Worm (Caenorhabditis elegans): Measurements from ENCODE around the gene lron-2.

Gene lron-2

ce11 chrV:9295581-9295980 is 8.2 kb upstream of the lron-2 start:
- no peak for TF ChIP-seq nhr-237 (tag; optimal IDR thresholded peaks at IDR 0.05)
- no peak for TF ChIP-seq nhr-23 (tag; optimal IDR thresholded peaks at IDR 0.05)
- TF ChIP-seq elt-1 (tag; optimal IDR thresholded peaks at IDR 0.05), result no peak
- TF ChIP-seq pha-4 (tag; optimal IDR thresholded peaks at IDR 0.05), result peak; percentile 17
- no peak for TF ChIP-seq jun-1 (tag; optimal IDR thresholded peaks at IDR 0.05)
- TF ChIP-seq ZK546.5 (tag; optimal IDR thresholded peaks at IDR 0.05), result no peak
- no peak for TF ChIP-seq eor-1 (tag; optimal IDR thresholded peaks at IDR 0.05)

- no peak for TF ChIP-seq nhr-67 (tag; optimal IDR thresholded peaks at IDR 0.05)
- TF ChIP-seq fos-1 (tag; optimal IDR thresholded peaks at IDR 0.05), result no peak
- no peak for TF ChIP-seq egl-5 (tag; optimal IDR thresholded peaks at IDR 0.05)
- TF ChIP-seq elt-2 (tag; optimal IDR thresholded peaks at IDR 0.05), result no peak
- no peak for TF ChIP-seq pqm-1 (tag; optimal IDR thresholded peaks at IDR 0.05)
- no peak for TF ChIP-seq mml-1 (tag; optimal IDR thresholded peaks at IDR 0.05)
- no peak for TF ChIP-seq snpc-4 (tag; optimal IDR thresholded peaks at IDR 0.05)
- no peak for TF ChIP-seq elt-1 (tag; optimal IDR thresholded peaks at IDR 0.05)
- TF ChIP-seq ZK546.5 (tag; optimal IDR thresholded peaks at IDR 0.05), result no peak
- no peak for TF ChIP-seq zag-1 (tag; optimal IDR thresholded peaks at IDR 0.05)
- peak; percentile 16 for TF ChIP-seq tbx-2 (tag; optimal IDR thresholded peaks at IDR 0.05)
- TF ChIP-seq R02D3.7 (tag; optimal IDR thresholded peaks at IDR 0.05), result no peak
- no peak for TF ChIP-seq nhr-25 (tag; optimal IDR thresholded peaks at IDR 0.05)
- peak; percentile 11 for TF ChIP-seq nfya-1 (tag; optimal IDR thresholded peaks at IDR 0.05; ENCODE audit: insufficient read depth)
- TF ChIP-seq lin-15B (tag; optimal IDR thresholded peaks at IDR 0.05), result no peak
- TF ChIP-seq nhr-28 (tag; optimal IDR thresholded peaks at IDR 0.05), result no peak
These were observed 6.0 kb upstream of the lron-2 start for ce11 chrV:9293359-9293758.

ce11 chrV:9291919-9292318 is 4.6 kb upstream of the lron-2 start, which contains the start of gene ZK682.7:
TSS of gene ZK682.7 (minus strand) at chrV:9292165.
- no peak for TF ChIP-seq skn-1 (tag; optimal IDR thresholded peaks at IDR 0.05)
- TF ChIP-seq nhr-67 (tag; optimal IDR thresholded peaks at IDR 0.05), result no peak
- no peak for TF ChIP-seq nfya-1 (tag; optimal IDR thresholded peaks at IDR 0.05; ENCODE audit: insufficient read depth)
- TF ChIP-seq egl-5 (tag; optimal IDR thresholded peaks at IDR 0.05), result no peak
- no peak for TF ChIP-seq mml-1 (tag; optimal IDR thresholded peaks at IDR 0.05)
- no peak for TF ChIP-seq snpc-4 (tag; optimal IDR thresholded peaks at IDR 0.05)
- TF ChIP-seq ceh-82 (tag; optimal IDR thresholded peaks at IDR 0.05), result no peak
- TF ChIP-seq sea-2 (GFP tag; optimal IDR thresholded peaks at IDR 0.05), result no peak
- TF ChIP-seq fkh-10 (GFP tag; optimal IDR thresholded peaks at IDR 0.05), result no peak
- TF ChIP-seq nhr-25 (tag; optimal IDR thresholded peaks at IDR 0.05), result no peak
- no peak for TF ChIP-seq nhr-77 (tag; optimal IDR thresholded peaks at IDR 0.05)

- TF ChIP-seq nhr-23 (tag; optimal IDR thresholded peaks at IDR 0.05), result no peak
- no peak for TF ChIP-seq eor-1 (tag; optimal IDR thresholded peaks at IDR 0.05)
- no peak for TF ChIP-seq nhr-28 (tag; optimal IDR thresholded peaks at IDR 0.05)
- no peak for TF ChIP-seq R02D3.7 (tag; optimal IDR thresholded peaks at IDR 0.05)
- TF ChIP-seq fkh-10 (GFP tag; optimal IDR thresholded peaks at IDR 0.05), result no peak
- TF ChIP-seq ztf-11 (tag; optimal IDR thresholded peaks at IDR 0.05), result no peak
- no peak for TF ChIP-seq skn-1 (tag; optimal IDR thresholded peaks at IDR 0.05)
- no peak for TF ChIP-seq ceh-9 (tag; optimal IDR thresholded peaks at IDR 0.05)
- TF ChIP-seq hmg-11 (tag; optimal IDR thresholded peaks at IDR 0.05), result no peak
- no peak for TF ChIP-seq nhr-76 (tag; optimal IDR thresholded peaks at IDR 0.05)
- no peak for TF ChIP-seq elt-3 (tag; optimal IDR thresholded peaks at IDR 0.05)
- no peak for TF ChIP-seq fkh-2 (tag; optimal IDR thresholded peaks at IDR 0.05)
- no peak for TF ChIP-seq daf-12 (tag; optimal IDR thresholded peaks at IDR 0.05)
- TF ChIP-seq zag-1 (tag; optimal IDR thresholded peaks at IDR 0.05), result no peak
These were observed 3.9 kb downstream of the lron-2 start for ce11 chrV:9283452-9283851.

ce11 chrV:9282110-9282509 is 5.2 kb downstream of the lron-2 start, which contains the start of gene hlh-10:
TSS of gene hlh-10 (minus strand) at chrV:9282210.
- TF ChIP-seq unc-39 (tag; optimal IDR thresholded peaks at IDR 0.05), result no peak
- no peak for TF ChIP-seq nhr-25 (tag; optimal IDR thresholded peaks at IDR 0.05)
- no peak for TF ChIP-seq mml-1 (tag; optimal IDR thresholded peaks at IDR 0.05)
- TF ChIP-seq lin-15B (tag; optimal IDR thresholded peaks at IDR 0.05), result no peak
- TF ChIP-seq ceh-82 (tag; optimal IDR thresholded peaks at IDR 0.05), result no peak
- TF ChIP-seq nfya-1 (tag; optimal IDR thresholded peaks at IDR 0.05; ENCODE audit: insufficient read depth), result no peak
- no peak for TF ChIP-seq fkh-10 (GFP tag; optimal IDR thresholded peaks at IDR 0.05)

Data from whole organism, L3 larva.